Worm (Caenorhabditis elegans) whole organism, L4 larva: ENCODE data around the gene faah-1.

Experiments used
- F37D6.2 ChIP-seq: sonication (generic microtip); optimal IDR thresholded peaks from 2 replicates; lab custom pipeline; 2016; ENCODE audit warnings: mild to moderate bottlenecking, missing genetic modification characterization, missing compliant biosample characterization
- F44E2.7 ChIP-seq: fragments of 200-800 bp; sonication (Bioruptor generic); IDR thresholded peaks from 2 replicates; pipeline ENCODE4 v2.1.2; 2022; ENCODE audit warnings: missing genetic modification characterization, missing compliant biosample characterization
- T20F7.1 ChIP-seq: fragments of 200-800 bp; sonication (Bioruptor generic); optimal IDR thresholded peaks from 2 replicates; lab custom pipeline; 2018; ENCODE audit warnings: mild to moderate bottlenecking, missing genetic modification characterization, missing compliant biosample characterization
- T26A8.4 ChIP-seq: fragments of 200-800 bp; sonication (Bioruptor generic); IDR thresholded peaks from 2 replicates; pipeline ENCODE4 v1.3.6; 2022; ENCODE audit warnings: missing genetic modification characterization, missing compliant biosample characterization
- Y48G9A.11 ChIP-seq: fragments of 200-800 bp; sonication (Bioruptor generic); IDR thresholded peaks from 2 replicates; pipeline ENCODE4 v1.3.6; 2022; ENCODE audit warnings: missing genetic modification reagents, missing genetic modification characterization, missing compliant biosample characterization
- ZK337.2 ChIP-seq: fragments of 200-800 bp; sonication (Bioruptor generic); IDR thresholded peaks from 2 replicates; pipeline ENCODE4 v1.3.6; 2022; ENCODE audit warnings: missing genetic modification reagents, missing genetic modification characterization, missing compliant biosample characterization
- aha-1 ChIP-seq: fragments of 150-350 bp; peaks from one replicate; lab custom pipeline; 2014; ENCODE audit warnings: missing biosample characterization, missing genetic modification characterization
- ceh-82 ChIP-seq: sonication (generic microtip); optimal IDR thresholded peaks from 2 replicates; lab custom pipeline; 2017; ENCODE audit warnings: missing biosample characterization, missing genetic modification characterization
- ces-1 ChIP-seq: fragments of 150-350 bp; sonication (generic microtip); optimal IDR thresholded peaks from 4 replicates; lab custom pipeline; 2014; ENCODE audit warnings: missing biosample characterization, missing genetic modification reagents, missing genetic modification characterization
- daf-16 ChIP-seq, 3 experiments: sonication (generic microtip); optimal IDR thresholded peaks; 2 replicates each; lab custom pipeline; 2016 to 2017; ENCODE audit warnings: missing genetic modification characterization in 3 of 3, missing genetic modification reagents in 3 of 3, mild to moderate bottlenecking in 2 of 3, missing compliant biosample characterization in 2 of 3, missing biosample characterization in 1 of 3, moderate library complexity in 1 of 3
- dpl-1 ChIP-seq: fragments of 150-350 bp; optimal IDR thresholded peaks from 2 replicates; lab custom pipeline; 2014; ENCODE audit warnings: missing biosample characterization, missing genetic modification reagents, missing genetic modification characterization
- dve-1 ChIP-seq: sonication (generic microtip); optimal IDR thresholded peaks from 2 replicates; lab custom pipeline; 2017; ENCODE audit warnings: antibody characterized with exemption, mild to moderate bottlenecking, missing genetic modification characterization, missing compliant biosample characterization; ENCODE audit not compliant: insufficient read depth
- fkh-10 ChIP-seq: fragments of 150-350 bp; optimal IDR thresholded peaks from 2 replicates; lab custom pipeline; 2014; ENCODE audit warnings: missing biosample characterization, missing genetic modification reagents, missing genetic modification characterization
- fos-1 ChIP-seq: fragments of 150-350 bp; optimal IDR thresholded peaks from 2 replicates; lab custom pipeline; 2014; ENCODE audit warnings: missing biosample characterization, missing genetic modification characterization
- hlh-11 ChIP-seq: fragments of 200-800 bp; sonication (Bioruptor generic); optimal IDR thresholded peaks from 2 replicates; lab custom pipeline; 2018; ENCODE audit warnings: mild to moderate bottlenecking, missing genetic modification characterization, missing compliant biosample characterization
- hlh-30 ChIP-seq: sonication (generic microtip); optimal IDR thresholded peaks from 2 replicates; lab custom pipeline; 2017; ENCODE audit warnings: antibody characterized with exemption, mild to moderate bottlenecking, missing genetic modification characterization, missing compliant biosample characterization; ENCODE audit not compliant: insufficient read depth
- lin-13 ChIP-seq: fragments of 150-350 bp; optimal IDR thresholded peaks from 2 replicates; lab custom pipeline; 2014; ENCODE audit warnings: missing biosample characterization, missing genetic modification reagents, missing genetic modification characterization
- lsy-2 ChIP-seq, 2 experiments: fragments of 150-350 bp in 1 of 2; sonication (generic microtip) in 1 of 2; optimal IDR thresholded peaks; 2 replicates each; lab custom pipeline; 2014 to 2017; ENCODE audit warnings: missing biosample characterization in 2 of 2, missing genetic modification characterization in 2 of 2
- madf-5 ChIP-seq, 2 experiments: fragments of 200-800 bp; sonication (Bioruptor generic); IDR thresholded peaks; 2 replicates each; pipeline ENCODE4 v1.3.6; 2022; ENCODE audit warnings: missing compliant biosample characterization in 2 of 2, missing genetic modification characterization in 2 of 2
- mdl-1 ChIP-seq, 2 experiments: fragments of 150-350 bp in 1 of 2; sonication (generic microtip) in 1 of 2; optimal IDR thresholded peaks; 2 replicates each; lab custom pipeline; 2014 to 2017; ENCODE audit warnings: missing biosample characterization in 2 of 2, missing genetic modification characterization in 2 of 2
- mep-1 ChIP-seq: fragments of 150-350 bp; sonication (generic microtip); optimal IDR thresholded peaks from 3 replicates; lab custom pipeline; 2014; ENCODE audit warnings: missing biosample characterization, missing genetic modification characterization
- mxl-2 ChIP-seq: fragments of 200-800 bp; sonication (Bioruptor generic); conservative IDR thresholded peaks from 2 replicates; pipeline ENCODE4 v1.3.6; 2022; ENCODE audit warnings: missing genetic modification reagents, missing genetic modification characterization, missing compliant biosample characterization
- nhr-102 ChIP-seq: sonication (generic microtip); optimal IDR thresholded peaks from 2 replicates; lab custom pipeline; 2016; ENCODE audit warnings: mild to moderate bottlenecking, missing genetic modification characterization, moderate library complexity, missing compliant biosample characterization
- nhr-11 ChIP-seq: fragments of 150-350 bp; optimal IDR thresholded peaks from 2 replicates; lab custom pipeline; 2014; ENCODE audit warnings: missing biosample characterization, missing genetic modification characterization
- nhr-28 ChIP-seq: fragments of 150-350 bp; optimal IDR thresholded peaks from 2 replicates; lab custom pipeline; 2014; ENCODE audit warnings: missing biosample characterization, missing genetic modification characterization
- nhr-48 ChIP-seq: sonication (generic microtip); optimal IDR thresholded peaks from 2 replicates; lab custom pipeline; 2016; ENCODE audit warnings: mild to moderate bottlenecking, missing genetic modification characterization, missing compliant biosample characterization
- nhr-6 ChIP-seq: fragments of 150-350 bp; optimal IDR thresholded peaks from 2 replicates; lab custom pipeline; 2014; ENCODE audit warnings: missing biosample characterization, missing genetic modification characterization
- nhr-77 ChIP-seq: fragments of 150-350 bp; optimal IDR thresholded peaks from 2 replicates; lab custom pipeline; 2014; ENCODE audit warnings: missing biosample characterization, missing genetic modification characterization
- pha-4 ChIP-seq, 2 experiments: fragments of 150-350 bp in 1 of 2; fragments of 200-800 bp in 1 of 2; sonication (Bioruptor generic) in 1 of 2; IDR thresholded peaks in 1 of 2; optimal IDR thresholded peaks in 1 of 2; 2 replicates each; pipeline versions ENCODE4 v1.3.6 to Lab custom; 2014 to 2022; ENCODE audit warnings: missing genetic modification characterization in 2 of 2, missing genetic modification reagents in 2 of 2, missing biosample characterization in 1 of 2, missing compliant biosample characterization in 1 of 2
- pqm-1 ChIP-seq: sonication (generic microtip); optimal IDR thresholded peaks from 2 replicates; lab custom pipeline; 2017; ENCODE audit warnings: missing biosample characterization, missing genetic modification characterization
- rbr-2 ChIP-seq: sonication (generic microtip); optimal IDR thresholded peaks from 2 replicates; lab custom pipeline; 2016; ENCODE audit warnings: missing genotype, missing genetic modification characterization, missing compliant biosample characterization
- saeg-2 ChIP-seq: fragments of 200-800 bp; sonication (Bioruptor generic); IDR thresholded peaks from 2 replicates; pipeline ENCODE4 v1.3.6; 2022; ENCODE audit warnings: missing genetic modification reagents, missing genetic modification characterization, missing compliant biosample characterization
- snpc-1.2 ChIP-seq: fragments of 200-800 bp; sonication (Bioruptor generic); IDR thresholded peaks from 2 replicates; pipeline ENCODE4 v1.3.6; 2022; ENCODE audit warnings: missing genetic modification reagents, missing genetic modification characterization, missing compliant biosample characterization
- unc-39 ChIP-seq: sonication (generic microtip); optimal IDR thresholded peaks from 2 replicates; lab custom pipeline; 2017; ENCODE audit warnings: missing biosample characterization, missing genetic modification characterization
- unc-62 ChIP-seq, 3 experiments: fragments of 150-350 bp in 1 of 3; sonication (generic microtip); optimal IDR thresholded peaks in 2 of 3; peaks in 1 of 3; 1 replicate in 1 of 3; 2 replicates in 2 of 3; lab custom pipeline; 2014 to 2017; ENCODE audit warnings: missing biosample characterization in 3 of 3, missing genetic modification characterization in 3 of 3, missing genetic modification reagents in 3 of 3, missing genotype in 1 of 3
- zag-1 ChIP-seq: fragments of 150-350 bp; optimal IDR thresholded peaks from 2 replicates; lab custom pipeline; 2014; ENCODE audit warnings: missing biosample characterization, missing genetic modification characterization
- zfp-2 ChIP-seq: sonication (generic microtip); optimal IDR thresholded peaks from 2 replicates; lab custom pipeline; 2016; ENCODE audit warnings: mild to moderate bottlenecking, missing genetic modification characterization, missing compliant biosample characterization
- zfp-3 ChIP-seq: fragments of 200-800 bp; sonication (Bioruptor generic); conservative IDR thresholded peaks from 2 replicates; pipeline ENCODE4 v1.3.6; 2022; ENCODE audit warnings: missing genetic modification reagents, missing genetic modification characterization, missing compliant biosample characterization

Gene faah-1

DNA sequence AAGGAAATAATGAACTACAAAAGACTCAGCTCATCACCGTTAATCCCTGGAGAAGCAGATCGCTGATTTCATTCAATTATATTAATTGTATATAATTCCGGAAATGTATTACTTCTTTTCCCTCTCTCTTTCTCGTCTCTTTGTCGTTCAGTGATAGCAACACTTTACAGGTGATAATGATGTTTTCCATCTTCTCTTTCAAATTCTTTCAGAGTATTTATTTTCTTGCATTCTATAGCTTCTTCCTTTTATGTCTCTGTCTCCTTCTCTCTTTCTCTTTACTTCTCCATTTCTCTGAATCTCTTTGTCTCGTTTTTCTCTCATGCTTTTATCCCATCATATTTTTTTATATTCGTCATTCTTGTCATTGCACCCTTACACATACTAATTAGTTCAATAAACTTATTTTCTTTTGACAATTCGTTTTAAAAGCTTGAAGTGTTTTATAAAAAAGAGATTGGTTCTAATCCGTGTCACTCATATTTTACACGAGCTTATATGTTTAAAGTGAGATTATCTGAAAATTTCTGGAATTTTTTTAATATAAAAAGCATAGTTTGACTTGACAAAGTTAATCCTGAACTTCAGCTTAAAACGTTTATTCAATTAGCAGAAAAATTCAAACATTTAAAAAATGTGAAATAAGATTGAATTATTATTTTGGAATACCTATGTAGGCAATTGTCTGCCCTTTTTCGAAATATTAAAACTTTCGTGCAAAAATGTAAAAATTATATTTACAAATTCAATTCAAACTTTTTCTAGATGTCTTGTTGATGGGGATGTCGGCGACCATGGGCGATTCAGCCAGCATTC is 16.2 kb upstream of the faah-1 start, which contains the start of gene pmk-2:
TSS of gene pmk-2 (plus strand) at position 766 of the 816 bp plus-strand sequence.
- TF ChIP-seq nhr-77 (tag; lab: Kevin White, UChicago), result peak; percentile 47
- TF ChIP-seq nhr-6, result no peak
- TF ChIP-seq madf-5 (GFP tag; IDR thresholded peaks at IDR 0.05; lab: Robert Waterston, UW), result no peak
- TF ChIP-seq dve-1 (tag; lab: Kevin White, UChicago), result peak; percentile 25
- TF ChIP-seq T20F7.1 (GFP tag; lab: Kevin White, UChicago), result peak; percentile 26
- peak; percentile 29 for TF ChIP-seq pqm-1 (tag; lab: Kevin White, UChicago)
- TF ChIP-seq mdl-1 (tag; optimal IDR thresholded peaks at IDR 0.05; lab: Kevin White, UChicago), result peak in 1 of 2 experiments; percentile 18
- peak; percentile 37 for TF ChIP-seq mep-1 (tag; lab: Kevin White, UChicago)
- peak in 1 of 2 experiments; percentile 87 for TF ChIP-seq unc-62 (GFP tag; optimal IDR thresholded peaks at IDR 0.05 in 1 of 2; lab: Kevin White, UChicago)
- no peak for TF ChIP-seq unc-62 (tag; optimal IDR thresholded peaks at IDR 0.05; lab: Kevin White, UChicago)
- TF ChIP-seq nhr-11 (tag; lab: Kevin White, UChicago), result peak; percentile 9
- peak in 1 of 2 experiments; percentile 22 for TF ChIP-seq lsy-2 (tag; optimal IDR thresholded peaks at IDR 0.05; lab: Kevin White, UChicago)
- TF ChIP-seq aha-1 (tag; lab: Kevin White, UChicago), result peak; percentile 79
- TF ChIP-seq daf-16 (GFP tag; optimal IDR thresholded peaks at IDR 0.05; lab: Kevin White, UChicago), result no peak
- peak; percentile 83 for TF ChIP-seq daf-16 (tag; optimal IDR thresholded peaks at IDR 0.05; lab: Kevin White, UChicago)
- TF ChIP-seq rbr-2, result no peak

DNA sequence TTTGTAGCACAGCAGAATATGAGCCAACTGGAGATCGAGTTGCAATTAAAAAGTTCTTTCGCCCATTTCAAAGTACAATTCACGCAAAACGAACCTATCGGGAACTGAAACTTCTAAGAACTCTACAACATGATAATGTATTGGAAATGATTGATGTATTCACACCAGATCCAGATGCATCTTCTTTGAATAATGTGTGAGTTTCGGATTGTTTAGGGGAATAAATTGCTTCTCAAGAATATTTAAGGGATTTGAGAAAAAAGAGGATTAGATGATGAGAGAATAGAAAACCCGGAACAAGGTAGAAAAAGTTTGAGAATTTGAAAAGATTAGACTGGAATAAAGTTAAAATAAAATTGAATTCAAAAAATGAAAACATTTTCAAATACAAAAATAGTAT is 14.8 kb upstream of the faah-1 start:
- TF ChIP-seq nhr-28 (tag; lab: Kevin White, UChicago), result no peak
- TF ChIP-seq madf-5 (GFP tag; IDR thresholded peaks at IDR 0.05; lab: Robert Waterston, UW), result no peak
- peak; percentile 13 for TF ChIP-seq aha-1 (tag; lab: Kevin White, UChicago)
- no peak for TF ChIP-seq snpc-1.2 (GFP tag; lab: Robert Waterston, UW)
- peak; percentile 20; the same call in 1 of the 2 replicates for TF ChIP-seq T26A8.4 (GFP tag; lab: Robert Waterston, UW)
- TF ChIP-seq zfp-2 (tag; lab: Kevin White, UChicago), result no peak

DNA sequence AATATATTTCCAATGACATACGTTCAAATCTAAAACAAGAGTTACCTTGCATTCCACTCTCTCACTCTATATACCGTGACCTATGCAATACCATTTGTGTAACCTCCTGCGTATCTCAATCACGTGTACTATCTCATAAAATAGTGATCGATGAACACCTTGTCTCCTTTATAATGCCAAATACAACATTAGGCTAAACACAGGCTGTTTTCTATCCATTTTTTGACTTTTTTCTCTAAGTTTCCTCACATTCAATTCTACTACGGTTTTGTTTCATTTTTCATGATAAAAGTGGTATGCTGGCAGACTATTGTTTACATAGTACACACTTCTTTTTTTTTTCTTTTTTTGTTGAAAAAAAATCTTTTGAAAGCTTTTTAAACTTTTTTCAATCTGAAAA is 12.9 kb upstream of the faah-1 start:
- TF ChIP-seq mdl-1 (tag; optimal IDR thresholded peaks at IDR 0.05; lab: Kevin White, UChicago), result peak; percentile 81 to 90
- peak; percentile 17 for TF ChIP-seq hlh-11 (tag; lab: Kevin White, UChicago)
- peak; percentile 91 for TF ChIP-seq dve-1 (tag; lab: Kevin White, UChicago)
- peak; percentile 83 for TF ChIP-seq aha-1 (tag; lab: Kevin White, UChicago)
- TF ChIP-seq nhr-102, result no peak
- TF ChIP-seq zag-1, result no peak
- no peak for TF ChIP-seq saeg-2 (GFP tag; lab: Robert Waterston, UW)
- no peak for TF ChIP-seq daf-16 (GFP tag; optimal IDR thresholded peaks at IDR 0.05; lab: Kevin White, UChicago)
- TF ChIP-seq daf-16 (tag; optimal IDR thresholded peaks at IDR 0.05; lab: Kevin White, UChicago), result peak; percentile 77
- peak in 1 of 2 experiments; percentile 40 for TF ChIP-seq unc-62 (GFP tag; optimal IDR thresholded peaks at IDR 0.05 in 1 of 2; lab: Kevin White, UChicago)
- TF ChIP-seq unc-62 (tag; optimal IDR thresholded peaks at IDR 0.05; lab: Kevin White, UChicago), result no peak
- TF ChIP-seq lsy-2 (tag; optimal IDR thresholded peaks at IDR 0.05; lab: Kevin White, UChicago), result peak in 1 of 2 experiments; percentile 29
- peak; percentile 54 for TF ChIP-seq nhr-28 (tag; lab: Kevin White, UChicago)
- TF ChIP-seq zfp-3 (GFP tag; lab: Robert Waterston, UW), result 0 out of 2 replicates have a peak, but pooled peaks have one; percentile 21
- TF ChIP-seq unc-39, result no peak
- TF ChIP-seq mep-1 (tag; lab: Kevin White, UChicago), result peak; percentile 38
- no peak for TF ChIP-seq fos-1 (tag; lab: Kevin White, UChicago)
- TF ChIP-seq pqm-1 (tag; lab: Kevin White, UChicago), result peak; percentile 23
- TF ChIP-seq hlh-30 (tag; lab: Kevin White, UChicago), result peak; percentile 93
- TF ChIP-seq, all 104 proteins: peak for 12

DNA sequence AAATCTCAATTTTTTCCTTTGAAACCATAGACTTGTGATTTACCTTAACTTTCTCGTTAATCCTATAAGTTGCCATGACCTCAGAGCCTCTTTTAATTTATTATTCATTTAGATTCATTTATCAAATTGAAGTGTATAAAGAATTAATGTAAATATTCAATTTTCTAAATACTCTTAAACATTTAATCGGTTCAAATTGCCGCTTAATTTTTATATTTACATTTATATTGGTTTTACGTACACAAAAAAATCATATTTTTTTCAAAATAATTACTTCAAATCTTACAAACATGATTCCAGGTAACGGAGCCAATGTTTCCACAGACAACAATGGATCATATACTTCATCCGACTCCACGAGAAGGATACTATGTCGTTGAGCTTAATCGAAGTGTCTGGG is 10.7 kb upstream of the faah-1 start, which contains the start of gene pmk-1:
TSS of gene pmk-1 (plus strand) at position 301 of the 400 bp plus-strand sequence.
- TF ChIP-seq aha-1 (tag; lab: Kevin White, UChicago), result no peak
- TF ChIP-seq mxl-2 (GFP tag; lab: Robert Waterston, UW), result no peak
- no peak for TF ChIP-seq pha-4 (GFP tag; IDR thresholded peaks at IDR 0.05; lab: Robert Waterston, UW)
- TF ChIP-seq pha-4 (tag; optimal IDR thresholded peaks at IDR 0.05; lab: Kevin White, UChicago), result no peak
- TF ChIP-seq mep-1 (tag; lab: Kevin White, UChicago), result no peak
- TF ChIP-seq nhr-102, result no peak
- no peak for TF ChIP-seq dpl-1 (GFP tag; lab: Kevin White, UChicago)
- no peak for TF ChIP-seq snpc-1.2 (GFP tag; lab: Robert Waterston, UW)
- TF ChIP-seq ZK337.2, result no peak
- TF ChIP-seq fkh-10, result no peak
- TF ChIP-seq F37D6.2 (tag; lab: Kevin White, UChicago), result no peak
- no peak for TF ChIP-seq ceh-82
- no peak for TF ChIP-seq lin-13 (GFP tag; lab: Kevin White, UChicago)
- TF ChIP-seq F44E2.7 (GFP tag; lab: Robert Waterston, UW), result no peak
- TF ChIP-seq ces-1 (GFP tag; lab: Kevin White, UChicago), result no peak
- no peak for TF ChIP-seq hlh-30 (tag; lab: Kevin White, UChicago)
- no peak for TF ChIP-seq daf-16 (GFP tag; optimal IDR thresholded peaks at IDR 0.05; lab: Kevin White, UChicago)
- TF ChIP-seq daf-16 (tag; optimal IDR thresholded peaks at IDR 0.05; lab: Kevin White, UChicago), result no peak
- no peak for TF ChIP-seq nhr-48 (tag; lab: Kevin White, UChicago)
- TF ChIP-seq Y48G9A.11 (GFP tag; lab: Robert Waterston, UW), result no peak
- no peak for TF ChIP-seq saeg-2 (GFP tag; lab: Robert Waterston, UW)
